Worm (Caenorhabditis elegans): ENCODE data around the gene srd-15.

ce11 chrV:5901833-5902232 is 4.3 kb downstream of the srd-15 start, which contains the start of gene C04E6.5:
- TF ChIP-seq skn-1 (tag; optimal IDR thresholded peaks at IDR 0.05) (no peak), nhr-25 (tag; optimal IDR thresholded peaks at IDR 0.05) (no peak), lsy-2 (tag; optimal IDR thresholded peaks at IDR 0.05) (no peak)
